Fruit fly (Drosophila melanogaster): ENCODE measurements around the gene Megf8.

dm6 chr2L:8071112-8071976, 28.1 kb downstream of the Megf8 start, which contains the start of gene poe:
- TF ChIP-seq Hr38 (GFP tag; optimal IDR thresholded peaks at IDR 0.05) (no peak), CG10669 (GFP tag; optimal IDR thresholded peaks at IDR 0.05) (no peak), Eip78C (GFP tag) (no peak), CG31627 (GFP tag; optimal IDR thresholded peaks at IDR 0.05) (no peak)

Data from whole organism, prepupa.